Fruit fly (Drosophila melanogaster) whole organism, pupa: ENCODE measurements around the gene gish.
A peak's percentile ranks its signal among the peaks of the same experiment; 100 is the strongest.

Experiments
- CG12605 ChIP-seq: fragments of 200-800 bp; sonication (Bioruptor generic); IDR thresholded peaks from 2 replicates; pipeline ENCODE4 v1.3.6; 2022; ENCODE audit warnings: missing biosample characterization, missing genetic modification characterization
- CG15710 ChIP-seq: fragments of 200-800 bp; sonication (Bioruptor generic); optimal IDR thresholded peaks from 2 replicates; lab custom pipeline; 2018; ENCODE audit warnings: missing biosample characterization, mild to moderate bottlenecking, missing genetic modification characterization, moderate library complexity
- CG32121 ChIP-seq: fragments of 200-800 bp; sonication (Bioruptor generic); IDR thresholded peaks from 2 replicates; pipeline ENCODE4 v1.3.6; 2022; ENCODE audit warnings: missing biosample characterization, missing genetic modification characterization
- CG8301 ChIP-seq: fragments of 200-800 bp; sonication (Bioruptor generic); optimal IDR thresholded peaks from 2 replicates; lab custom pipeline; 2018; ENCODE audit warnings: missing biosample characterization, mild to moderate bottlenecking, missing genetic modification characterization
- CG9948 ChIP-seq: fragments of 200-800 bp; sonication (Bioruptor generic); optimal IDR thresholded peaks from 2 replicates; lab custom pipeline; 2018; ENCODE audit warnings: missing biosample characterization, mild to moderate bottlenecking, missing genetic modification characterization, moderate library complexity
- D1 ChIP-seq: fragments of 200-800 bp; sonication (Bioruptor generic); optimal IDR thresholded peaks from 2 replicates; lab custom pipeline; 2018; ENCODE audit warnings: missing biosample characterization, mild to moderate bottlenecking, missing genetic modification characterization, moderate library complexity
- EcR ChIP-seq: fragments of 200-800 bp; sonication (Bioruptor generic); optimal IDR thresholded peaks from 3 replicates; lab custom pipeline; 2019; ENCODE audit warnings: missing biosample characterization, missing genetic modification characterization, mild to moderate bottlenecking, moderate library complexity, missing genetic modification reagents
- rn ChIP-seq: fragments of 200-800 bp; sonication (Bioruptor generic); IDR thresholded peaks from 2 replicates; pipeline ENCODE4 v1.3.6; 2022; ENCODE audit warnings: missing biosample characterization, missing genetic modification characterization

dm6 chr3R:16256135-16256534 is 16.1 kb upstream of the gish start:
- TF ChIP-seq CG32121 (GFP tag; lab: Robert Waterston, UW) (peak; percentile 65), rn (GFP tag; lab: Robert Waterston, UW) (no peak), CG9948 (tag; lab: Kevin White, UChicago) (no peak), CG8301 (tag; lab: Kevin White, UChicago) (no peak), CG12605 (GFP tag; lab: Robert Waterston, UW) (no peak), CG15710 (no peak), D1 (tag; lab: Kevin White, UChicago) (no peak), EcR (GFP tag; lab: Kevin White, UChicago) (peak; percentile 55)
